Fruit fly (Drosophila melanogaster): Measurements from ENCODE around the gene TP53INP.

DNA sequence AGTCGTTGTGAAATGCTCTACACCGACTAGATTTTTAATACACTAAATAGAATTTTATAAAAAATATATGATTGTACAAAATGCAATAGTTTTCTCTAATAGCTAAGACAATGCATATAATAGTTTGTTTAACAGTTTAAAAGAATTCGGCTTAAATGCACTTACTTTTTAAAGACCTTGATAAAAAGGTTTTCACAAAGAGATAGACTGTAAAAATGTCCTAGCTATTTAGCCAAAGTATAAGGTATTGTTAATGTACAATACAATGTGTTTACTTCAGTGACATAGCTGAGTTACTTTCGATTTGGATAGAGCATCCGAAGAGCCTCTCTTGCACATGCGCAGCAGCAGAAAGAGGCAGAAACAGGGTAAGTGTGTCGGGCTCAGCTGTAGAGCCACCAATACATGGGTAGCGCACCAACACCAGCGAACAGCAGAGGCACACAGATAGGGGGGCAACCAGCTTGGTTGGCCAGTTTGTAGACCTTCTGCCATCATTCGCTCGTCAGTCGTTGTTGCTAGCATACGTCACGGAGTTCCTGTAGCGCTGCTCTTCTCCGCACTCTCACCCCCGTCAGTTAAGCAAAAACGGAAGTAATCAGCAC, at the start of gene TP53INP:
- TF ChIP-seq psq (optimal IDR thresholded peaks at IDR 0.05) (no peak), CG8478 (optimal IDR thresholded peaks at IDR 0.05) (no peak), pan (optimal IDR thresholded peaks at IDR 0.05) (no peak), Dll (optimal IDR thresholded peaks at IDR 0.05) (no peak), usp (GFP tag; optimal IDR thresholded peaks at IDR 0.05) (no peak)
